Fruit fly (Drosophila melanogaster): Measurements from ENCODE around the gene bdwf.

The bdwf gene

dm6 chr3R:17078961-17079858 lies 36.3 kb upstream of the bdwf start (continued):
- no peak for TF ChIP-seq CG18262 (tag; optimal IDR thresholded peaks at IDR 0.05)
- TF ChIP-seq CG2875 (GFP tag; optimal IDR thresholded peaks at IDR 0.05) = peak; percentile 5
- TF ChIP-seq CoRest (tag; optimal IDR thresholded peaks at IDR 0.05) = peak; percentile 32
- TF ChIP-seq Scr (GFP tag; IDR thresholded peaks at IDR 0.05; ENCODE audit: partially characterized antibody) = no peak
- peak; percentile 68 for TF ChIP-seq CrebB (tag; optimal IDR thresholded peaks at IDR 0.05)
- TF ChIP-seq CG7839 (tag; optimal IDR thresholded peaks at IDR 0.05) = peak; percentile 8
- no peak for TF ChIP-seq Fer1 (GFP tag; optimal IDR thresholded peaks at IDR 0.05)
- TF ChIP-seq Pdp1 (GFP tag; optimal IDR thresholded peaks at IDR 0.05) = peak in 1 of 2 experiments; percentile 57
- TF ChIP-seq CG2202 (tag; optimal IDR thresholded peaks at IDR 0.05) = peak; percentile 39
- TF ChIP-seq Xrp1 (GFP tag; IDR thresholded peaks at IDR 0.05) = peak; percentile 36; the same call in 1 of the 2 replicates
- TF ChIP-seq dysf (GFP tag; IDR thresholded peaks at IDR 0.05) = no peak
- TF ChIP-seq CG4617 (GFP tag; optimal IDR thresholded peaks at IDR 0.05; ENCODE audit: borderline replicate concordance) = no peak
- no peak for TF ChIP-seq gsb (GFP tag; IDR thresholded peaks at IDR 0.05)
- peak; percentile 42 for TF ChIP-seq Meics (GFP tag; optimal IDR thresholded peaks at IDR 0.05)
- peak; percentile 15 for TF ChIP-seq pros (GFP tag; optimal IDR thresholded peaks at IDR 0.05)
- peak; percentile 69 for TF ChIP-seq CG12769 (tag; optimal IDR thresholded peaks at IDR 0.05)
- TF ChIP-seq B-H1 (GFP tag; IDR thresholded peaks at IDR 0.05) = no peak
- TF ChIP-seq ems (GFP tag; optimal IDR thresholded peaks at IDR 0.05) = peak; percentile 3
- peak; percentile 62 for TF ChIP-seq CG8924 (tag; optimal IDR thresholded peaks at IDR 0.05)
- TF ChIP-seq CG10267 (tag; optimal IDR thresholded peaks at IDR 0.05) = no peak
- no peak for TF ChIP-seq ewg (GFP tag; optimal IDR thresholded peaks at IDR 0.05)
- peak in 1 of 2 experiments; percentile 59 for TF ChIP-seq tll (GFP tag; optimal IDR thresholded peaks at IDR 0.05)
- TF ChIP-seq pho (GFP tag; optimal IDR thresholded peaks at IDR 0.05) = no peak
- peak; percentile 8 for TF ChIP-seq CG3281 (GFP tag; optimal IDR thresholded peaks at IDR 0.05)
- peak; percentile 87 for TF ChIP-seq Med (GFP tag)
- TF ChIP-seq Hr78 (GFP tag; optimal IDR thresholded peaks at IDR 0.05) = peak in 1 of 2 experiments; percentile 83
- peak; percentile 20 for TF ChIP-seq CG15601 (tag; optimal IDR thresholded peaks at IDR 0.05)
- TF ChIP-seq ftz-f1 (GFP tag; optimal IDR thresholded peaks at IDR 0.05) = peak; percentile 56
- TF ChIP-seq Neu2 (GFP tag; optimal IDR thresholded peaks at IDR 0.05; ENCODE audit: borderline replicate concordance) = no peak
- TF ChIP-seq Poxn (GFP tag; IDR thresholded peaks at IDR 0.05) = no peak
- no peak for TF ChIP-seq H2.0 (GFP tag; IDR thresholded peaks at IDR 0.05)
- no peak for TF ChIP-seq CG12104 (GFP tag; optimal IDR thresholded peaks at IDR 0.05)
- TF ChIP-seq Atf6 (GFP tag; IDR thresholded peaks at IDR 0.05) = peak; percentile 40; the same call in 1 of the 2 replicates
- peak; percentile 62 for TF ChIP-seq fd102C (GFP tag; optimal IDR thresholded peaks at IDR 0.05)
- peak; percentile 34 for TF ChIP-seq CG4328 (GFP tag; optimal IDR thresholded peaks at IDR 0.05)
- TF ChIP-seq eve (GFP tag; optimal IDR thresholded peaks at IDR 0.05) = peak in 1 of 2 experiments; percentile 31
- TF ChIP-seq twi (tag; optimal IDR thresholded peaks at IDR 0.05) = peak; percentile 95
- TF ChIP-seq CG17568 (GFP tag; optimal IDR thresholded peaks at IDR 0.05) = peak; percentile 28
- 0 out of 2 replicates have a peak, but pooled peaks have one; percentile 10 for TF ChIP-seq CG14441 (GFP tag; IDR thresholded peaks at IDR 0.05)
- TF ChIP-seq Sox100B (GFP tag; optimal IDR thresholded peaks at IDR 0.05) = peak; percentile 43
- no peak for TF ChIP-seq Hr39 (optimal IDR thresholded peaks at IDR 0.05)
- TF ChIP-seq CG11085 (GFP tag; IDR thresholded peaks at IDR 0.05) = no peak
- peak; percentile 21; the same call in 1 of the 2 replicates for TF ChIP-seq vvl (GFP tag; IDR thresholded peaks at IDR 0.05)
- 0 out of 3 replicates have a peak, but pooled peaks have one; percentile 29 for TF ChIP-seq zfh1 (GFP tag; IDR thresholded peaks at IDR 0.05)
- TF ChIP-seq CG1603 (tag; optimal IDR thresholded peaks at IDR 0.05) = peak; percentile 20
- TF ChIP-seq schlank (tag; optimal IDR thresholded peaks at IDR 0.05) = peak; percentile 25
- TF ChIP-seq odd (GFP tag; optimal IDR thresholded peaks at IDR 0.05) = no peak
